Worm (Caenorhabditis elegans): ENCODE results near the gene Y67D8B.1.

DNA sequence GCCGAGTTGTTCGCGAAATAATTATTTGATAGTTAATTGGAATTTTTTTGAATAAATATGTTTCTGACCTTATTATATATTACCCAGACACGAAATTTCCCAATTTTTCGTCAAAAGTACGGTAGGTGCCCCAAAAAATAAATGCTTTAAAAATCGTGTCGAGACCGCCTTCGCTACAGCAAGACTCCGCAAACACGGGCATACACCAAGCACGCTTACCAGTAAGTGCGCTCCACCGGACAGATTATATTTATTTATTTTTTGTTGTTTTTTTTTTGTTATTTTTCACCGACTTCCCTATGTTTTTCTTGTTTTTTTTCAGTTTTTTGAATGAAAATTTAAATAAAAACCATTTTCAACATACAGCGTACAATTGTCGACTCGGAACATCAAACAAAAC lies 35.9 kb downstream of the Y67D8B.1 start:
- TF ChIP-seq dao-5 (tag; optimal IDR thresholded peaks at IDR 0.05) = no peak
- no peak for TF ChIP-seq him-1 (tag; optimal IDR thresholded peaks at IDR 0.05)

Measured in whole organism, L4/young adult.